Worm (Caenorhabditis elegans) whole organism, L4 larva: Measurements from ENCODE around the gene mig-13.

Source experiments
- F26F4.8 ChIP-seq: fragments of 200-800 bp; sonication (Bioruptor generic); conservative IDR thresholded peaks from 2 replicates; pipeline ENCODE4 v1.3.6; 2022; ENCODE audit warnings: missing genetic modification characterization, missing compliant biosample characterization
- R02D3.7 ChIP-seq: fragments of 150-350 bp; sonication (generic microtip); optimal IDR thresholded peaks from 3 replicates; lab custom pipeline; 2014; ENCODE audit warnings: missing biosample characterization, missing genetic modification characterization
- T20F7.1 ChIP-seq: fragments of 200-800 bp; sonication (Bioruptor generic); optimal IDR thresholded peaks from 2 replicates; lab custom pipeline; 2018; ENCODE audit warnings: mild to moderate bottlenecking, missing genetic modification characterization, missing compliant biosample characterization
- T26A8.4 ChIP-seq: fragments of 200-800 bp; sonication (Bioruptor generic); IDR thresholded peaks from 2 replicates; pipeline ENCODE4 v1.3.6; 2022; ENCODE audit warnings: missing genetic modification characterization, missing compliant biosample characterization
- ZK337.2 ChIP-seq: fragments of 200-800 bp; sonication (Bioruptor generic); IDR thresholded peaks from 2 replicates; pipeline ENCODE4 v1.3.6; 2022; ENCODE audit warnings: missing genetic modification reagents, missing genetic modification characterization, missing compliant biosample characterization
- ZK546.5 ChIP-seq, 2 experiments: sonication (generic microtip); optimal IDR thresholded peaks; 2 replicates each; lab custom pipeline; 2017; ENCODE audit warnings: missing biosample characterization in 2 of 2, missing genetic modification characterization in 2 of 2
- aha-1 ChIP-seq: fragments of 150-350 bp; peaks from one replicate; lab custom pipeline; 2014; ENCODE audit warnings: missing biosample characterization, missing genetic modification characterization
- arid-1 ChIP-seq: fragments of 200-800 bp; sonication (Bioruptor generic); conservative IDR thresholded peaks from 2 replicates; pipeline ENCODE4 v1.3.6; 2022; ENCODE audit warnings: missing genetic modification reagents, missing genetic modification characterization, missing compliant biosample characterization
- ceh-28 ChIP-seq: fragments of 150-350 bp; optimal IDR thresholded peaks from 2 replicates; lab custom pipeline; 2014; ENCODE audit warnings: missing biosample characterization, missing genetic modification reagents, missing genetic modification characterization
- ceh-62 ChIP-seq: sonication (generic microtip); optimal IDR thresholded peaks from 2 replicates; lab custom pipeline; 2017; ENCODE audit warnings: missing biosample characterization, missing genetic modification characterization
- ceh-82 ChIP-seq: sonication (generic microtip); optimal IDR thresholded peaks from 2 replicates; lab custom pipeline; 2017; ENCODE audit warnings: missing biosample characterization, missing genetic modification characterization
- ces-1 ChIP-seq: fragments of 150-350 bp; sonication (generic microtip); optimal IDR thresholded peaks from 4 replicates; lab custom pipeline; 2014; ENCODE audit warnings: missing biosample characterization, missing genetic modification reagents, missing genetic modification characterization
- daf-16 ChIP-seq, 3 experiments: sonication (generic microtip); optimal IDR thresholded peaks; 2 replicates each; lab custom pipeline; 2016 to 2017; ENCODE audit warnings: missing genetic modification characterization in 3 of 3, missing genetic modification reagents in 3 of 3, mild to moderate bottlenecking in 2 of 3, missing compliant biosample characterization in 2 of 3, missing biosample characterization in 1 of 3, moderate library complexity in 1 of 3
- daf-19 ChIP-seq: fragments of 200-800 bp; sonication (Bioruptor generic); conservative IDR thresholded peaks from 2 replicates; pipeline ENCODE4 v1.3.6; 2022; ENCODE audit warnings: missing genetic modification characterization, missing compliant biosample characterization
- dmd-6 ChIP-seq: fragments of 200-800 bp; sonication (Bioruptor generic); IDR thresholded peaks from 2 replicates; pipeline ENCODE4 v1.3.6; 2022; ENCODE audit warnings: missing genetic modification reagents, missing genetic modification characterization, missing compliant biosample characterization
- dmd-9 ChIP-seq: fragments of 200-800 bp; sonication (Bioruptor generic); IDR thresholded peaks from 2 replicates; pipeline ENCODE4 v1.3.6; 2022; ENCODE audit warnings: missing genetic modification reagents, missing genetic modification characterization, missing compliant biosample characterization
- dpl-1 ChIP-seq: fragments of 150-350 bp; optimal IDR thresholded peaks from 2 replicates; lab custom pipeline; 2014; ENCODE audit warnings: missing biosample characterization, missing genetic modification reagents, missing genetic modification characterization
- gei-8 ChIP-seq: fragments of 200-800 bp; sonication (Bioruptor generic); optimal IDR thresholded peaks from 2 replicates; lab custom pipeline; 2018; ENCODE audit warnings: mild to moderate bottlenecking, missing genetic modification characterization, missing compliant biosample characterization
- hif-1 ChIP-seq, 2 experiments: sonication (generic microtip); optimal IDR thresholded peaks; 2 replicates each; lab custom pipeline; 2016 to 2017; ENCODE audit warnings: missing compliant biosample characterization in 2 of 2, missing genetic modification characterization in 2 of 2, missing genetic modification reagents in 2 of 2, missing genotype in 2 of 2, mild to moderate bottlenecking in 1 of 2
- hlh-11 ChIP-seq: fragments of 200-800 bp; sonication (Bioruptor generic); optimal IDR thresholded peaks from 2 replicates; lab custom pipeline; 2018; ENCODE audit warnings: mild to moderate bottlenecking, missing genetic modification characterization, missing compliant biosample characterization
- hlh-30 ChIP-seq: sonication (generic microtip); optimal IDR thresholded peaks from 2 replicates; lab custom pipeline; 2017; ENCODE audit warnings: antibody characterized with exemption, mild to moderate bottlenecking, missing genetic modification characterization, missing compliant biosample characterization; ENCODE audit not compliant: insufficient read depth
- hmg-1.1 ChIP-seq: fragments of 200-800 bp; sonication (Bioruptor generic); IDR thresholded peaks from 2 replicates; pipeline ENCODE4 v1.3.6; 2022; ENCODE audit warnings: missing genetic modification reagents, missing genetic modification characterization, missing compliant biosample characterization
- jun-1 ChIP-seq: fragments of 150-350 bp; optimal IDR thresholded peaks from 2 replicates; lab custom pipeline; 2014; ENCODE audit warnings: missing biosample characterization, missing genetic modification reagents, missing genetic modification characterization
- lin-13 ChIP-seq: fragments of 150-350 bp; optimal IDR thresholded peaks from 2 replicates; lab custom pipeline; 2014; ENCODE audit warnings: missing biosample characterization, missing genetic modification reagents, missing genetic modification characterization
- lin-29 ChIP-seq: fragments of 200-800 bp; sonication (Bioruptor generic); IDR thresholded peaks from 2 replicates; pipeline ENCODE4 v1.3.6; 2022; ENCODE audit warnings: missing genetic modification reagents, missing genetic modification characterization, missing compliant biosample characterization
- lin-39 ChIP-seq: fragments of 150-350 bp; optimal IDR thresholded peaks from 2 replicates; lab custom pipeline; 2014; ENCODE audit warnings: missing biosample characterization, missing genetic modification reagents, missing genetic modification characterization
- lsy-2 ChIP-seq, 2 experiments: fragments of 150-350 bp in 1 of 2; sonication (generic microtip) in 1 of 2; optimal IDR thresholded peaks; 2 replicates each; lab custom pipeline; 2014 to 2017; ENCODE audit warnings: missing biosample characterization in 2 of 2, missing genetic modification characterization in 2 of 2
- mdl-1 ChIP-seq, 2 experiments: fragments of 150-350 bp in 1 of 2; sonication (generic microtip) in 1 of 2; optimal IDR thresholded peaks; 2 replicates each; lab custom pipeline; 2014 to 2017; ENCODE audit warnings: missing biosample characterization in 2 of 2, missing genetic modification characterization in 2 of 2
- mes-2 ChIP-seq: sonication (generic microtip); optimal IDR thresholded peaks from 2 replicates; lab custom pipeline; 2016; ENCODE audit warnings: missing genotype, mild to moderate bottlenecking, missing genetic modification characterization, missing compliant biosample characterization; ENCODE audit not compliant: poor library complexity, severe bottlenecking
- mxl-3 ChIP-seq: fragments of 200-800 bp; sonication (Bioruptor generic); optimal IDR thresholded peaks from 2 replicates; lab custom pipeline; 2018; ENCODE audit warnings: mild to moderate bottlenecking, missing genetic modification characterization, missing compliant biosample characterization
- nhr-10 ChIP-seq: fragments of 150-350 bp; optimal IDR thresholded peaks from 2 replicates; lab custom pipeline; 2014; ENCODE audit warnings: missing biosample characterization, missing genetic modification characterization
- nhr-102 ChIP-seq: sonication (generic microtip); optimal IDR thresholded peaks from 2 replicates; lab custom pipeline; 2016; ENCODE audit warnings: mild to moderate bottlenecking, missing genetic modification characterization, moderate library complexity, missing compliant biosample characterization
- nhr-111 ChIP-seq: fragments of 200-800 bp; sonication (Bioruptor generic); optimal IDR thresholded peaks from 2 replicates; lab custom pipeline; 2018; ENCODE audit warnings: mild to moderate bottlenecking, missing genetic modification characterization, missing compliant biosample characterization
- nhr-25 ChIP-seq: sonication (generic microtip); optimal IDR thresholded peaks from 2 replicates; lab custom pipeline; 2017; ENCODE audit warnings: missing genetic modification characterization, mild to moderate bottlenecking, missing compliant biosample characterization, antibody characterized with exemption, moderate library complexity, borderline replicate concordance; ENCODE audit not compliant: insufficient read depth
- nhr-28 ChIP-seq: fragments of 150-350 bp; optimal IDR thresholded peaks from 2 replicates; lab custom pipeline; 2014; ENCODE audit warnings: missing biosample characterization, missing genetic modification characterization
- nhr-48 ChIP-seq: sonication (generic microtip); optimal IDR thresholded peaks from 2 replicates; lab custom pipeline; 2016; ENCODE audit warnings: mild to moderate bottlenecking, missing genetic modification characterization, missing compliant biosample characterization
- pqm-1 ChIP-seq: sonication (generic microtip); optimal IDR thresholded peaks from 2 replicates; lab custom pipeline; 2017; ENCODE audit warnings: missing biosample characterization, missing genetic modification characterization
- saeg-2 ChIP-seq: fragments of 200-800 bp; sonication (Bioruptor generic); IDR thresholded peaks from 2 replicates; pipeline ENCODE4 v1.3.6; 2022; ENCODE audit warnings: missing genetic modification reagents, missing genetic modification characterization, missing compliant biosample characterization
- sdz-12 ChIP-seq: fragments of 200-800 bp; sonication (Bioruptor generic); optimal IDR thresholded peaks from 2 replicates; lab custom pipeline; 2018; ENCODE audit warnings: mild to moderate bottlenecking, missing genetic modification characterization, missing compliant biosample characterization
- skn-1 ChIP-seq: fragments of 150-350 bp; optimal IDR thresholded peaks from 2 replicates; lab custom pipeline; 2014; ENCODE audit warnings: missing biosample characterization, missing genetic modification characterization
- snpc-4 ChIP-seq: fragments of 150-350 bp; optimal IDR thresholded peaks from 2 replicates; lab custom pipeline; 2014; ENCODE audit warnings: missing biosample characterization, missing genetic modification characterization
- spr-1 ChIP-seq: sonication (generic microtip); optimal IDR thresholded peaks from 2 replicates; lab custom pipeline; 2016; ENCODE audit warnings: mild to moderate bottlenecking, missing genetic modification characterization, missing compliant biosample characterization
- spr-3 ChIP-seq: fragments of 200-800 bp; sonication (Bioruptor generic); optimal IDR thresholded peaks from 2 replicates; lab custom pipeline; 2018; ENCODE audit warnings: mild to moderate bottlenecking, missing genetic modification characterization, missing compliant biosample characterization
- tag-97 ChIP-seq: fragments of 200-800 bp; sonication (Bioruptor generic); IDR thresholded peaks from 2 replicates; pipeline ENCODE4 v1.3.6; 2022; ENCODE audit warnings: missing genetic modification characterization, missing compliant biosample characterization
- tra-1 ChIP-seq: fragments of 200-800 bp; sonication (Bioruptor generic); IDR thresholded peaks from 2 replicates; pipeline ENCODE4 v1.3.6; 2022; ENCODE audit warnings: missing genetic modification reagents, missing genetic modification characterization, missing compliant biosample characterization
- unc-130 ChIP-seq: sonication (generic microtip); optimal IDR thresholded peaks from 2 replicates; lab custom pipeline; 2016; ENCODE audit warnings: missing genetic modification reagents, missing genetic modification characterization, missing compliant biosample characterization
- unc-62 ChIP-seq, 3 experiments: fragments of 150-350 bp in 1 of 3; sonication (generic microtip); optimal IDR thresholded peaks in 2 of 3; peaks in 1 of 3; 1 replicate in 1 of 3; 2 replicates in 2 of 3; lab custom pipeline; 2014 to 2017; ENCODE audit warnings: missing biosample characterization in 3 of 3, missing genetic modification characterization in 3 of 3, missing genetic modification reagents in 3 of 3, missing genotype in 1 of 3
- zag-1 ChIP-seq: fragments of 150-350 bp; optimal IDR thresholded peaks from 2 replicates; lab custom pipeline; 2014; ENCODE audit warnings: missing biosample characterization, missing genetic modification characterization
- zfp-3 ChIP-seq: fragments of 200-800 bp; sonication (Bioruptor generic); conservative IDR thresholded peaks from 2 replicates; pipeline ENCODE4 v1.3.6; 2022; ENCODE audit warnings: missing genetic modification reagents, missing genetic modification characterization, missing compliant biosample characterization
- ztf-7 ChIP-seq: fragments of 150-350 bp; optimal IDR thresholded peaks from 2 replicates; lab custom pipeline; 2014; ENCODE audit warnings: missing biosample characterization, missing genetic modification characterization

mig-13 gene

DNA sequence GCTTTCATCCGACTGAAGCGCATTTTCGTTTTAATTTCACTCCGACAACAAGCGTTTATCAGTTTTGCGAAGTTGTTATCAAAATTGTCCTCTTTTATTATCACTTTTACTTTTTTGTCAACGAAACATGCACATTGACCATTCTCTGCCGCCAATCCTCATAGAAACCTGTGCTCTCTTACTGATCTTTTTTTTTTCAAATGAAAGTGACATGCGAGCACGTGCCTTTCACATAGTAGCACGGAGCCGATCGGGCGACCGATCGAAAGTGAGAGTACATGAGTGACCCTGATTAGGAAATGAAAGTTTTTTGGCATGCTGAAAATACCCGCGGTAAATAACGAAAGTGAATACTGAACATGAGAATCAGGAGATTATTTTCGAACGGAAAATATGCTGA is 5.9 kb downstream of the mig-13 start (continued):
- TF ChIP-seq T26A8.4 (no peak), zfp-3 (GFP tag; lab: Robert Waterston, UW) (0 out of 2 replicates have a peak, but pooled peaks have one; percentile 44), tag-97 (no peak), lin-39 (tag; lab: Kevin White, UChicago) (no peak), dmd-9 (GFP tag; lab: Robert Waterston, UW) (no peak), daf-19 (no peak), R02D3.7 (no peak), spr-3 (GFP tag; lab: Kevin White, UChicago) (no peak), nhr-10 (tag; lab: Kevin White, UChicago) (peak; percentile 59), pqm-1 (peak; percentile 80), hlh-30 (tag; lab: Kevin White, UChicago) (peak; percentile 63), lin-29 (GFP tag; lab: Robert Waterston, UW) (no peak), nhr-28 (tag; lab: Kevin White, UChicago) (peak; percentile 52), saeg-2 (no peak), nhr-102 (tag; lab: Kevin White, UChicago) (peak; percentile 83), lsy-2 (tag; optimal IDR thresholded peaks at IDR 0.05; lab: Kevin White, UChicago) (no peak), snpc-4 (tag; lab: Kevin White, UChicago) (no peak), ZK546.5 (tag; optimal IDR thresholded peaks at IDR 0.05; lab: Kevin White, UChicago) (no peak), ceh-62 (tag; lab: Kevin White, UChicago) (no peak), jun-1 (tag; lab: Kevin White, UChicago) (no peak), ceh-28 (tag; lab: Kevin White, UChicago) (no peak), nhr-25 (tag; lab: Kevin White, UChicago) (no peak), aha-1 (tag; lab: Kevin White, UChicago) (no peak), nhr-48 (tag; lab: Kevin White, UChicago) (peak; percentile 89), unc-130 (GFP tag; lab: Kevin White, UChicago) (no peak), dpl-1 (GFP tag; lab: Kevin White, UChicago) (no peak), ceh-82 (tag; lab: Kevin White, UChicago) (no peak), lin-13 (GFP tag; lab: Kevin White, UChicago) (no peak), F26F4.8 (GFP tag; lab: Robert Waterston, UW) (no peak), nhr-111 (no peak), T20F7.1 (peak; percentile 36), skn-1 (no peak), hif-1 (tag; optimal IDR thresholded peaks at IDR 0.05; lab: Kevin White, UChicago) (peak in 1 of 2 experiments; percentile 60), unc-62 (GFP tag; optimal IDR thresholded peaks at IDR 0.05 in 1 of 2; lab: Kevin White, UChicago) (peak in 1 of 2 experiments; percentile 10), unc-62 (tag; optimal IDR thresholded peaks at IDR 0.05; lab: Kevin White, UChicago) (no peak), mxl-3 (GFP tag; lab: Kevin White, UChicago) (no peak), spr-1 (tag; lab: Kevin White, UChicago) (no peak), sdz-12 (GFP tag; lab: Kevin White, UChicago) (no peak), ZK337.2 (GFP tag; lab: Robert Waterston, UW) (no peak), dmd-6 (GFP tag; lab: Robert Waterston, UW) (peak; percentile 97), gei-8 (no peak), ztf-7 (tag; lab: Kevin White, UChicago) (no peak), tra-1 (peak; percentile 90), zag-1 (tag; lab: Kevin White, UChicago) (no peak), ces-1 (GFP tag; lab: Kevin White, UChicago) (no peak), hlh-11 (peak; percentile 95), arid-1 (GFP tag; lab: Robert Waterston, UW) (no peak), daf-16 (GFP tag; optimal IDR thresholded peaks at IDR 0.05; lab: Kevin White, UChicago) (peak in 1 of 2 experiments; percentile 76), daf-16 (tag; optimal IDR thresholded peaks at IDR 0.05; lab: Kevin White, UChicago) (peak; percentile 96), mes-2 (tag; lab: Kevin White, UChicago) (peak; percentile 36), hmg-1.1 (GFP tag; lab: Robert Waterston, UW) (no peak), mdl-1 (tag; optimal IDR thresholded peaks at IDR 0.05; lab: Kevin White, UChicago) (peak in 1 of 2 experiments; percentile 52)
